Worm (Caenorhabditis elegans): Measurements from ENCODE around the gene F07F6.4.

DNA sequence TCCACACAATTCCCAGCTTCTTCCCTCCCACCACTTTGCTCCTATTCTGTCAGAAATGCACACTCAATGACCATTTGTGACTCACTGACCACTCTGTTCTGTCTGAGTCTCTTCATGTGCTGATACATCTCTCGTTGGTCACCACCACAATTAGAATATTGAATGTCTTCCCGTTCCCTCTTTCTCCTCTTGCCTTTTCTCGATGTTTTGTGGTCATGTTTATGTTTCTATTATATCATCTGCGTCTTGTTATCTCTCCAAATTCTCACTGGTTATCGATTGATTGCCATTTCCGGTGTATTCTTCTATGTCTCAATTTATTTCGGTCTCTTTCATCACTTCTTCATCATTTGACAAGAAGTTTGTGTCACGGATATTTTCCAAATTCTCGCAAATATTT, 31.5 kb upstream of the F07F6.4 start:
- TF ChIP-seq dao-5 (tag; optimal IDR thresholded peaks at IDR 0.05): no peak
- TF ChIP-seq W03F9.2 (tag; optimal IDR thresholded peaks at IDR 0.05): no peak
- TF ChIP-seq him-1 (tag; optimal IDR thresholded peaks at IDR 0.05): no peak

All from whole organism, L4/young adult.